Worm (Caenorhabditis elegans) whole organism, L2 larva: ENCODE measurements around the gene snr-5.
A peak's percentile ranks its signal among the peaks of the same experiment; 100 is the strongest.

Source experiments
- C34F6.9 ChIP-seq: fragments of 150-350 bp; optimal IDR thresholded peaks from 2 replicates; lab custom pipeline; 2014; ENCODE audit warnings: missing biosample characterization, missing genetic modification characterization
- F13H6.1 ChIP-seq: sonication (generic microtip); optimal IDR thresholded peaks from 2 replicates; lab custom pipeline; 2016; ENCODE audit warnings: missing genetic modification characterization, missing compliant biosample characterization
- Y55F3AM.14 ChIP-seq: fragments of 200-800 bp; sonication (Bioruptor generic); optimal IDR thresholded peaks from 2 replicates; lab custom pipeline; 2018; ENCODE audit warnings: mild to moderate bottlenecking, missing genetic modification characterization, missing compliant biosample characterization
- ZK546.5 ChIP-seq: sonication (generic microtip); optimal IDR thresholded peaks from 2 replicates; lab custom pipeline; 2017; ENCODE audit warnings: missing biosample characterization, missing genetic modification characterization
- alr-1 ChIP-seq: fragments of 150-350 bp; optimal IDR thresholded peaks from 2 replicates; lab custom pipeline; 2014; ENCODE audit warnings: missing biosample characterization, missing genetic modification characterization
- ama-1 ChIP-seq: fragments of 150-350 bp; optimal IDR thresholded peaks from 2 replicates; lab custom pipeline; 2018; ENCODE audit warnings: inconsistent platforms
- blmp-1 ChIP-seq: sonication (generic microtip); optimal IDR thresholded peaks from 2 replicates; lab custom pipeline; 2017; ENCODE audit warnings: missing genetic modification characterization, mild to moderate bottlenecking, missing compliant biosample characterization, antibody characterized with exemption, moderate library complexity; ENCODE audit not compliant: insufficient read depth
- ceh-82 ChIP-seq: fragments of 150-350 bp; optimal IDR thresholded peaks from 2 replicates; lab custom pipeline; 2014; ENCODE audit warnings: missing biosample characterization, missing genetic modification characterization
- crh-2 ChIP-seq: sonication (generic microtip); optimal IDR thresholded peaks from 2 replicates; lab custom pipeline; 2017; ENCODE audit warnings: missing biosample characterization, missing genetic modification characterization
- dmd-4 ChIP-seq: sonication (generic microtip); optimal IDR thresholded peaks from 2 replicates; lab custom pipeline; 2017; ENCODE audit warnings: missing biosample characterization, missing genetic modification characterization
- egl-27 ChIP-seq: sonication (generic microtip); optimal IDR thresholded peaks from 3 replicates; lab custom pipeline; 2017; ENCODE audit warnings: missing biosample characterization, missing genetic modification reagents, missing genetic modification characterization
- elt-1 ChIP-seq: fragments of 150-350 bp; optimal IDR thresholded peaks from 2 replicates; lab custom pipeline; 2014; ENCODE audit warnings: missing biosample characterization, missing genetic modification characterization
- elt-3 ChIP-seq: sonication (generic microtip); optimal IDR thresholded peaks from 2 replicates; lab custom pipeline; 2017; ENCODE audit warnings: missing biosample characterization, missing genetic modification characterization
- fos-1 ChIP-seq: fragments of 150-350 bp; optimal IDR thresholded peaks from 2 replicates; lab custom pipeline; 2014; ENCODE audit warnings: missing biosample characterization, missing genetic modification characterization
- gmeb-1 ChIP-seq: fragments of 150-350 bp; optimal IDR thresholded peaks from 2 replicates; lab custom pipeline; 2014; ENCODE audit warnings: missing biosample characterization, missing genetic modification characterization
- lin-11 ChIP-seq: fragments of 150-350 bp; sonication (generic microtip); optimal IDR thresholded peaks from 2 replicates; lab custom pipeline; 2014; ENCODE audit warnings: missing biosample characterization, missing genetic modification characterization, inconsistent platforms, mixed read lengths
- mab-5 ChIP-seq: fragments of 150-350 bp; optimal IDR thresholded peaks from 2 replicates; lab custom pipeline; 2014; ENCODE audit warnings: missing biosample characterization, missing genetic modification characterization
- mbf-1 ChIP-seq: sonication (generic microtip); optimal IDR thresholded peaks from 2 replicates; lab custom pipeline; 2017; ENCODE audit warnings: missing biosample characterization, missing genetic modification characterization
- mdl-1 ChIP-seq, 2 experiments: fragments of 150-350 bp in 1 of 2; sonication (generic microtip) in 1 of 2; optimal IDR thresholded peaks; 2 replicates each; lab custom pipeline; 2017; ENCODE audit warnings: missing biosample characterization in 2 of 2, missing genetic modification characterization in 2 of 2
- nhr-10 ChIP-seq: sonication (generic microtip); optimal IDR thresholded peaks from 2 replicates; lab custom pipeline; 2017; ENCODE audit warnings: missing biosample characterization, missing genetic modification characterization
- nhr-12 ChIP-seq: fragments of 150-350 bp; optimal IDR thresholded peaks from 2 replicates; lab custom pipeline; 2014; ENCODE audit warnings: missing biosample characterization, missing genetic modification characterization
- nhr-129 ChIP-seq: fragments of 150-350 bp; optimal IDR thresholded peaks from 2 replicates; lab custom pipeline; 2014; ENCODE audit warnings: missing biosample characterization, missing genetic modification characterization
- nhr-21 ChIP-seq: fragments of 150-350 bp; optimal IDR thresholded peaks from 2 replicates; lab custom pipeline; 2014; ENCODE audit warnings: missing biosample characterization, missing genetic modification characterization
- nhr-237 ChIP-seq: fragments of 150-350 bp; optimal IDR thresholded peaks from 2 replicates; lab custom pipeline; 2014; ENCODE audit warnings: missing biosample characterization, missing genetic modification characterization
- nhr-25 ChIP-seq: fragments of 150-350 bp; sonication (generic microtip); optimal IDR thresholded peaks from 3 replicates; lab custom pipeline; 2014; ENCODE audit warnings: missing biosample characterization, missing genetic modification characterization
- sma-3 ChIP-seq: sonication (generic microtip); optimal IDR thresholded peaks from 2 replicates; lab custom pipeline; 2016; ENCODE audit warnings: missing genetic modification reagents, missing genetic modification characterization, missing compliant biosample characterization
- sma-9 ChIP-seq, 2 experiments: fragments of 150-350 bp in 1 of 2; sonication (generic microtip) in 1 of 2; optimal IDR thresholded peaks; 2 replicates each; lab custom pipeline; 2014 to 2016; ENCODE audit warnings: missing genetic modification characterization in 2 of 2, mild to moderate bottlenecking in 1 of 2, missing biosample characterization in 1 of 2, missing compliant biosample characterization in 1 of 2, missing genetic modification reagents in 1 of 2, moderate library complexity in 1 of 2
- unc-39 ChIP-seq: fragments of 150-350 bp; optimal IDR thresholded peaks from 2 replicates; lab custom pipeline; 2014; ENCODE audit warnings: missing biosample characterization, missing genetic modification characterization
- unc-55 ChIP-seq: fragments of 150-350 bp; sonication (generic microtip); optimal IDR thresholded peaks from 3 replicates; lab custom pipeline; 2014; ENCODE audit warnings: missing biosample characterization, missing genetic modification reagents, missing genetic modification characterization
- unc-62 ChIP-seq: fragments of 150-350 bp; optimal IDR thresholded peaks from 2 replicates; lab custom pipeline; 2014; ENCODE audit warnings: missing biosample characterization, missing genetic modification reagents, missing genetic modification characterization
- zag-1 ChIP-seq: fragments of 150-350 bp; optimal IDR thresholded peaks from 2 replicates; lab custom pipeline; 2014; ENCODE audit warnings: missing biosample characterization, missing genetic modification characterization
- ztf-1 ChIP-seq: fragments of 200-800 bp; sonication (Bioruptor generic); conservative IDR thresholded peaks from 2 replicates; pipeline ENCODE4 v1.3.6; 2022; ENCODE audit warnings: missing genetic modification characterization, missing compliant biosample characterization
- ztf-11 ChIP-seq: sonication (generic microtip); optimal IDR thresholded peaks from 2 replicates; lab custom pipeline; 2017; ENCODE audit warnings: missing biosample characterization, missing genetic modification characterization

Gene snr-5

DNA sequence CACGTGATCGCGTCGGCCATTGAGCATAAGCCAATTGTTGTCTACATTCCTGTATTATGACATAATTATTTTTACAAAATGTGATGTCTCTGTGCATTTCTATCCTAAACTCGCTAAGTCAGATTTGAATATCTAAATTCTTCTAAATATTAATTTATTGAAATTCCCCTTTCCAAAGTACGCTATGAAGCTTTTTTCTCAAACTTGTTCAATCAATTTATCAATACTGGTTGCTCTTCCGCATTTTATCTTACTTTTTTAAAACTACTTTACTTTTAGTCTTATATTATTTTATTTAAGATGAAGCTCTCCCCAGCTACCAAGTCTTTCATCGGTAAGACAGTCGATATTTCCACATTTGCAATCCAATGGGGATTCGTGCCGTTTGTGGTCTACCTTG is 2.6 kb upstream of the snr-5 start, which contains the start of gene tomm-7:
tomm-7 (plus strand) TSS at position 301 of the 400 bp plus-strand sequence.
- no peak for TF ChIP-seq mdl-1 (tag; optimal IDR thresholded peaks at IDR 0.05; lab: Kevin White, UChicago)
- TF ChIP-seq nhr-237 (tag; lab: Kevin White, UChicago): no peak
- no peak for TF ChIP-seq mbf-1
- TF ChIP-seq nhr-21: no peak
- no peak for TF ChIP-seq nhr-10 (tag; lab: Kevin White, UChicago)
- no peak for TF ChIP-seq gmeb-1
- no peak for TF ChIP-seq zag-1 (tag; lab: Kevin White, UChicago)
- no peak for TF ChIP-seq C34F6.9 (tag; lab: Kevin White, UChicago)
- TF ChIP-seq mab-5: no peak
- no peak for TF ChIP-seq crh-2 (tag; lab: Kevin White, UChicago)
- no peak for TF ChIP-seq ztf-1
- no peak for TF ChIP-seq ceh-82 (tag; lab: Kevin White, UChicago)
- TF ChIP-seq unc-39 (tag; lab: Kevin White, UChicago): no peak
- TF ChIP-seq blmp-1 (tag; lab: Kevin White, UChicago): no peak
- TF ChIP-seq egl-27: no peak
- TF ChIP-seq Y55F3AM.14 (GFP tag; lab: Kevin White, UChicago): no peak
- no peak for TF ChIP-seq ama-1 (lab: Kevin White, UChicago)
- no peak for TF ChIP-seq dmd-4 (tag; lab: Kevin White, UChicago)
- no peak for TF ChIP-seq nhr-12 (tag; lab: Kevin White, UChicago)
- no peak for TF ChIP-seq unc-55 (GFP tag; lab: Kevin White, UChicago)

DNA sequence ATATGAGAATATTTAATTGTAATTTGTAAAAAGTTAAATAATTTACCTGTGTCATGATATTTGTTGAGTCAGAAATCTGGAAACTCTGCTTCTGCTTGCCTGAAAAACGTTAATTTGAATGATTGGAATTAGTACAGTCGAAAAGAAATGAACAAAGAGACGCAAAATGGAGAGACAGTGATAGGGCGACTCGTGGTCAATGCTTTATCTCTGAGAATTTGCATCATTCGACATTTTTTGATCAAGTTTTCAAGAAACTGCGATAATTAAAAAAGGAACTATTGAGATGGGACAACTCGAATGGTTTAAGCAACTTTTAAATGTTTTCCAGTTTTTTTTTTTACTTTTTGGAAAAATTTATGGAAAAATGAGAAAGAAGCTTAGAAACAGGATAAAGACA is 985 bp upstream of the snr-5 start, which contains the start of gene cuc-1:
cuc-1 (minus strand) TSS at position 101 of the 400 bp plus-strand sequence.
- TF ChIP-seq nhr-21 (no peak), ceh-82 (tag; lab: Kevin White, UChicago) (no peak), ztf-11 (tag; lab: Kevin White, UChicago) (no peak), fos-1 (tag; lab: Kevin White, UChicago) (peak; percentile 10), egl-27 (no peak)

DNA sequence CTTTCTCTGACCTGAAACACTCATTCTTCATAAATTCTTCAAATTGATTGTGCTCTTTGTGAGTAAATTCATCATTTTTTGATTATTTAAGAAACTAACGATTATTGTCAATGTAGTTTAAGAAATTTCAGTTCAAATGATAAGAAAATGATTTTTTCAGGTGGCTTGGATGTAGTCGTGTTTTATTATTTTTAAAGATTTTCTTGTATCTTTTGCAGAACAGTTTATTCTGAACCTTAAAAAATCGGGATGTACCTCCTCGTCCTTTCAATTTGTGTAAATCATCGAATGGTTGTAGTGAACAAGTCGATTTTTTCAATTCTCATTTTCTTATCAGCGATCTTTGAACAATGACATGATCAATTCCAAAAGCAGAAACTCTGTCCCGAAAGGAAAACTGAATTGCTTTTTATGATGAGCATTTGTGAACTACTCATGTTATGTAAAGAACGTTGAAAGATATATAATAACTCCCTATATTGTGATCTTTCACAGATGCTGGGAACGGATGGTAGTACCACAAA is 3.4 kb downstream of the snr-5 start, which contains the start of gene slc-17.3:
slc-17.3 (minus strand) TSS at position 51 of the 524 bp plus-strand sequence.
- no peak for TF ChIP-seq F13H6.1 (tag; lab: Kevin White, UChicago)
- peak; percentile 27 for TF ChIP-seq fos-1 (tag; lab: Kevin White, UChicago)

DNA sequence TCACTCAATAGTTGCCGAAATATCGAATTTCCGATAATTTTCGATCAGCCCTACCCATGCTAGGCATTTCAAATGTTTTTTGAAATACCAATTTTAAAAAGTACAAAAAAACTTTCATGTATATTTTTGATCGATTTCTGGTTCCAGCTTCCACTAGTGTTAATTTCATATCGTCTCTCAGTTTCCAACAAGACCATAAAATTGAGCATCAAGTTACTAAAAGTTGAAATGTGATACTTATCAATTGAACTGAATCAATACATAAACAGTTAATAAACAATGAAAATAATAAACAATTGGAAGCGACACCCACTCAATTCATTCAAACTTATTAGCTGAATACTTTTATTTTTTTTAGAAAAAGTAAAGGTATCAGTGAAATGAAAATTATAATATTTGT is 4.3 kb downstream of the snr-5 start, which contains the start of gene cup-4:
cup-4 (plus strand) TSS at position 301 of the 400 bp plus-strand sequence.
- no peak for TF ChIP-seq unc-39 (tag; lab: Kevin White, UChicago)
- no peak for TF ChIP-seq nhr-129 (tag; lab: Kevin White, UChicago)
- no peak for TF ChIP-seq nhr-25 (tag; lab: Kevin White, UChicago)
- TF ChIP-seq alr-1 (tag; lab: Kevin White, UChicago): no peak
- no peak for TF ChIP-seq gmeb-1
- no peak for TF ChIP-seq elt-1 (tag; lab: Kevin White, UChicago)
- no peak for TF ChIP-seq crh-2 (tag; lab: Kevin White, UChicago)
- TF ChIP-seq lin-11 (tag; lab: Kevin White, UChicago): no peak
- no peak for TF ChIP-seq ztf-11 (tag; lab: Kevin White, UChicago)
- no peak for TF ChIP-seq mdl-1 (tag; optimal IDR thresholded peaks at IDR 0.05; lab: Kevin White, UChicago)
- TF ChIP-seq mbf-1: no peak
- TF ChIP-seq C34F6.9 (tag; lab: Kevin White, UChicago): no peak

DNA sequence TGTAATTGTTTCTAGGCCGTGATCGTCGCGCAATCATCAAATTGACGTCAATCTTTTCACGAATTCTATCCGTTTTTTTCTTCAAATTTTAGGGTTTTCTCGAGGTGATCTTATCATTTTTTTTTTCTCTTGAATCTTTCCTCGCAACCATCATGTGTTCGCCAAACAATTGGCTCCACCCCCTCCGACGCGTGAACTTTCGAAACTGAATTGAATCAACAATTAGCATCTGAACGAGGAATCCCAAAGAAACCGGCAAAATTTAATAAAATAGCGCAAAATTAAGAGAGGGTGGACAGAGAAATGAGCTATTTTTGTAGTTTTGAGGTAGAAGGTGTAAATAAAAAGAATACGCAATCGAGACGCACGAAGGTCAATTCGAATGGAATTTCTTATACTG is 10.9 kb downstream of the snr-5 start:
- TF ChIP-seq ZK546.5 (tag; lab: Kevin White, UChicago) (no peak), sma-3 (GFP tag; lab: Kevin White, UChicago) (peak; percentile 72), nhr-25 (tag; lab: Kevin White, UChicago) (peak; percentile 33), ztf-1 (no peak), elt-3 (tag; lab: Kevin White, UChicago) (no peak), nhr-129 (tag; lab: Kevin White, UChicago) (peak; percentile 3), unc-62 (GFP tag; lab: Kevin White, UChicago) (no peak), fos-1 (tag; lab: Kevin White, UChicago) (peak; percentile 27), sma-9 (GFP tag; optimal IDR thresholded peaks at IDR 0.05; lab: Kevin White, UChicago) (no peak), sma-9 (tag; optimal IDR thresholded peaks at IDR 0.05; lab: Kevin White, UChicago) (no peak)
